Fruit fly (Drosophila melanogaster): ENCODE data around the gene mAChR-C.

- TF ChIP-seq psq (optimal IDR thresholded peaks at IDR 0.05) (no peak), CG8478 (optimal IDR thresholded peaks at IDR 0.05) (no peak), usp (GFP tag; optimal IDR thresholded peaks at IDR 0.05) (no peak), pan (optimal IDR thresholded peaks at IDR 0.05) (no peak), EcR (GFP tag; optimal IDR thresholded peaks at IDR 0.05) (no peak), Dll (optimal IDR thresholded peaks at IDR 0.05) (no peak)
Measured at dm6 chrX:6859245-6859644, 26.8 kb upstream of the mAChR-C start.
